Worm (Caenorhabditis elegans) whole organism, L1 larva: ENCODE data around the gene sup-9.

Experiments
- C04F5.9 ChIP-seq: sonication (generic microtip); optimal IDR thresholded peaks from 2 replicates; lab custom pipeline; 2016; ENCODE audit warnings: missing genetic modification characterization, missing compliant biosample characterization
- C16A3.4 ChIP-seq: fragments of 150-350 bp; optimal IDR thresholded peaks from 2 replicates; lab custom pipeline; 2014; ENCODE audit warnings: missing biosample characterization, missing genetic modification characterization
- C34B4.2 ChIP-seq: sonication (generic microtip); optimal IDR thresholded peaks from 2 replicates; lab custom pipeline; 2017; ENCODE audit warnings: mild to moderate bottlenecking, missing genetic modification characterization, missing compliant biosample characterization
- F16B12.6 ChIP-seq: fragments of 150-350 bp; optimal IDR thresholded peaks from 2 replicates; lab custom pipeline; 2014; ENCODE audit warnings: missing biosample characterization, missing genetic modification characterization
- Y116A8C.19 ChIP-seq: sonication (generic microtip); optimal IDR thresholded peaks from 2 replicates; lab custom pipeline; 2016; ENCODE audit warnings: missing compliant biosample characterization, missing genetic modification characterization, borderline replicate concordance
- aha-1 ChIP-seq: fragments of 150-350 bp; optimal IDR thresholded peaks from 2 replicates; lab custom pipeline; 2014; ENCODE audit warnings: missing biosample characterization, missing genetic modification characterization
- alr-1 ChIP-seq: fragments of 200-800 bp; sonication (Bioruptor generic); optimal IDR thresholded peaks from 2 replicates; lab custom pipeline; 2018; ENCODE audit warnings: borderline replicate concordance, mild to moderate bottlenecking, missing genetic modification characterization, missing compliant biosample characterization
- aly-2 ChIP-seq: fragments of 150-350 bp; optimal IDR thresholded peaks from 2 replicates; lab custom pipeline; 2014; ENCODE audit warnings: missing biosample characterization, missing genetic modification characterization
- blmp-1 ChIP-seq: fragments of 150-350 bp; optimal IDR thresholded peaks from 2 replicates; lab custom pipeline; 2014; ENCODE audit warnings: missing biosample characterization, missing genetic modification characterization
- ceh-63 ChIP-seq: fragments of 200-800 bp; sonication (Bioruptor generic); optimal IDR thresholded peaks from 2 replicates; lab custom pipeline; 2018; ENCODE audit warnings: mild to moderate bottlenecking, missing genetic modification characterization, missing compliant biosample characterization
- dpl-1 ChIP-seq, 3 experiments: fragments of 150-350 bp in 2 of 3; sonication (generic microtip) in 1 of 3; optimal IDR thresholded peaks; 2 replicates each; lab custom pipeline; 2014 to 2017; ENCODE audit warnings: missing biosample characterization in 3 of 3, missing genetic modification characterization in 3 of 3, missing genetic modification reagents in 3 of 3
- efl-1 ChIP-seq, 4 experiments: fragments of 150-350 bp; optimal IDR thresholded peaks in 3 of 4; peaks in 1 of 4; 1 replicate in 1 of 4; 2 replicates in 3 of 4; lab custom pipeline; 2014; ENCODE audit warnings: missing biosample characterization in 2 of 4, missing genetic modification characterization in 2 of 4, missing genetic modification reagents in 2 of 4
- egl-13 ChIP-seq: sonication (generic microtip); optimal IDR thresholded peaks from 2 replicates; lab custom pipeline; 2016; ENCODE audit warnings: missing genotype, missing genetic modification reagents, missing genetic modification characterization, missing compliant biosample characterization
- elt-2 ChIP-seq: sonication (generic microtip); optimal IDR thresholded peaks from 2 replicates; lab custom pipeline; 2016; ENCODE audit warnings: missing genetic modification characterization, mild to moderate bottlenecking, inconsistent platforms, missing compliant biosample characterization, missing genetic modification reagents
- ets-5 ChIP-seq: fragments of 200-800 bp; sonication (Bioruptor generic); IDR thresholded peaks from 2 replicates; pipeline ENCODE4 v1.3.6; 2022; ENCODE audit warnings: missing genetic modification characterization, missing compliant biosample characterization
- fkh-10 ChIP-seq: sonication (generic microtip); optimal IDR thresholded peaks from 2 replicates; lab custom pipeline; 2017; ENCODE audit warnings: missing biosample characterization, missing genetic modification reagents, missing genetic modification characterization
- hlh-4 ChIP-seq: sonication (generic microtip); optimal IDR thresholded peaks from 2 replicates; lab custom pipeline; 2016; ENCODE audit warnings: mild to moderate bottlenecking, missing genetic modification characterization, missing compliant biosample characterization
- jun-1 ChIP-seq: fragments of 150-350 bp; optimal IDR thresholded peaks from 2 replicates; lab custom pipeline; 2014; ENCODE audit warnings: missing biosample characterization, missing genetic modification reagents, missing genetic modification characterization
- lin-14 ChIP-seq: fragments of 200-800 bp; sonication (Bioruptor generic); optimal IDR thresholded peaks from 2 replicates; lab custom pipeline; 2018; ENCODE audit warnings: mild to moderate bottlenecking, missing genetic modification characterization, moderate library complexity, missing compliant biosample characterization
- lir-3 ChIP-seq: sonication (generic microtip); optimal IDR thresholded peaks from 2 replicates; lab custom pipeline; 2016; ENCODE audit warnings: mild to moderate bottlenecking, missing genetic modification characterization, moderate library complexity, missing compliant biosample characterization; ENCODE audit not compliant: poor library complexity
- lsy-2 ChIP-seq, 2 experiments: fragments of 150-350 bp; optimal IDR thresholded peaks; 2 replicates each; lab custom pipeline; 2014; ENCODE audit warnings: missing biosample characterization in 2 of 2, missing genetic modification characterization in 2 of 2
- nhr-11 ChIP-seq: fragments of 150-350 bp; optimal IDR thresholded peaks from 2 replicates; lab custom pipeline; 2014; ENCODE audit warnings: missing biosample characterization, missing genetic modification characterization
- nhr-12 ChIP-seq: sonication (generic microtip); optimal IDR thresholded peaks from 2 replicates; lab custom pipeline; 2017; ENCODE audit warnings: missing biosample characterization, missing genetic modification characterization
- nhr-19 ChIP-seq: fragments of 200-800 bp; sonication (Bioruptor generic); conservative IDR thresholded peaks from 2 replicates; pipeline ENCODE4 v1.3.6; 2022; ENCODE audit warnings: missing genetic modification characterization, missing compliant biosample characterization
- nhr-20 ChIP-seq: sonication (generic microtip); optimal IDR thresholded peaks from 2 replicates; lab custom pipeline; 2016; ENCODE audit warnings: mild to moderate bottlenecking, missing genetic modification characterization, missing compliant biosample characterization
- nhr-237 ChIP-seq: fragments of 150-350 bp; optimal IDR thresholded peaks from 2 replicates; lab custom pipeline; 2014; ENCODE audit warnings: missing biosample characterization, missing genetic modification characterization
- nhr-28 ChIP-seq: fragments of 150-350 bp; optimal IDR thresholded peaks from 2 replicates; lab custom pipeline; 2014; ENCODE audit warnings: missing biosample characterization, missing genetic modification characterization
- nhr-47 ChIP-seq: sonication (generic microtip); optimal IDR thresholded peaks from 2 replicates; lab custom pipeline; 2016; ENCODE audit warnings: mild to moderate bottlenecking, missing genetic modification characterization, moderate library complexity, missing compliant biosample characterization
- nhr-71 ChIP-seq: sonication (generic microtip); optimal IDR thresholded peaks from 2 replicates; lab custom pipeline; 2016; ENCODE audit warnings: mild to moderate bottlenecking, missing genetic modification characterization, moderate library complexity, missing compliant biosample characterization
- nhr-76 ChIP-seq: sonication (generic microtip); optimal IDR thresholded peaks from 2 replicates; lab custom pipeline; 2017; ENCODE audit warnings: missing biosample characterization, missing genetic modification characterization
- nhr-77 ChIP-seq: fragments of 150-350 bp; optimal IDR thresholded peaks from 2 replicates; lab custom pipeline; 2014; ENCODE audit warnings: missing biosample characterization, missing genetic modification characterization
- nhr-84 ChIP-seq: sonication (generic microtip); optimal IDR thresholded peaks from 2 replicates; lab custom pipeline; 2017; ENCODE audit warnings: missing biosample characterization, missing genetic modification characterization
- nhr-85 ChIP-seq: sonication (generic microtip); peaks from one replicate; lab custom pipeline; 2016; ENCODE audit warnings: missing genetic modification characterization, inconsistent platforms, missing compliant biosample characterization
- pag-3 ChIP-seq: sonication (generic microtip); optimal IDR thresholded peaks from 2 replicates; lab custom pipeline; 2017; ENCODE audit warnings: missing genetic modification characterization, mild to moderate bottlenecking, missing compliant biosample characterization, antibody characterized with exemption, borderline replicate concordance; ENCODE audit not compliant: insufficient read depth
- pax-3 ChIP-seq: fragments of 200-800 bp; sonication (Bioruptor generic); optimal IDR thresholded peaks from 2 replicates; lab custom pipeline; 2018; ENCODE audit warnings: mild to moderate bottlenecking, missing genetic modification characterization, moderate library complexity, missing compliant biosample characterization
- rnt-1 ChIP-seq: sonication (generic microtip); optimal IDR thresholded peaks from 2 replicates; lab custom pipeline; 2016; ENCODE audit warnings: mild to moderate bottlenecking, missing genetic modification characterization, moderate library complexity, missing compliant biosample characterization
- skn-1 ChIP-seq: fragments of 150-350 bp; optimal IDR thresholded peaks from 2 replicates; lab custom pipeline; 2014; ENCODE audit warnings: missing biosample characterization, missing genetic modification characterization
- snpc-4 ChIP-seq: fragments of 150-350 bp; optimal IDR thresholded peaks from 2 replicates; lab custom pipeline; 2014; ENCODE audit warnings: missing biosample characterization, missing genetic modification characterization
- snu-23 ChIP-seq: sonication (generic microtip); optimal IDR thresholded peaks from 2 replicates; lab custom pipeline; 2016; ENCODE audit warnings: missing genetic modification characterization, missing compliant biosample characterization
- swsn-7 ChIP-seq: sonication (generic microtip); optimal IDR thresholded peaks from 2 replicates; lab custom pipeline; 2016; ENCODE audit warnings: missing genetic modification characterization, missing compliant biosample characterization
- unc-62 ChIP-seq: fragments of 150-350 bp; optimal IDR thresholded peaks from 2 replicates; lab custom pipeline; 2014; ENCODE audit warnings: missing biosample characterization, missing genetic modification reagents, missing genetic modification characterization
- unc-98 ChIP-seq: fragments of 200-800 bp; sonication (Bioruptor generic); IDR thresholded peaks from 2 replicates; pipeline ENCODE4 v1.3.6; 2022; ENCODE audit warnings: missing genetic modification characterization, missing compliant biosample characterization
- zip-4 ChIP-seq: fragments of 200-800 bp; sonication (Bioruptor generic); optimal IDR thresholded peaks from 2 replicates; lab custom pipeline; 2018; ENCODE audit warnings: mild to moderate bottlenecking, missing genetic modification characterization, moderate library complexity, missing compliant biosample characterization
- ztf-4 ChIP-seq: fragments of 150-350 bp; optimal IDR thresholded peaks from 2 replicates; lab custom pipeline; 2014; ENCODE audit warnings: missing biosample characterization, missing genetic modification characterization

The sup-9 gene

ce11 chrII:2734266-2734665, 47.4 kb upstream of the sup-9 start (continued):
- TF ChIP-seq unc-62 = no peak
- TF ChIP-seq, all 84 proteins: peak for 0

- no peak for TF ChIP-seq skn-1 (tag; lab: Kevin White, UChicago)
- TF ChIP-seq pag-3 = no peak
- TF ChIP-seq nhr-85 (tag; lab: Kevin White, UChicago) = no peak
- TF ChIP-seq ztf-4 (tag; lab: Kevin White, UChicago) = no peak
- no peak for TF ChIP-seq snu-23
- TF ChIP-seq snpc-4 (tag; lab: Kevin White, UChicago) = no peak
- TF ChIP-seq dpl-1 (GFP tag; optimal IDR thresholded peaks at IDR 0.05; lab: Kevin White, UChicago) = no peak
- peak; percentile 63 for TF ChIP-seq fkh-10 (GFP tag; lab: Kevin White, UChicago)
- peak; percentile 34 for TF ChIP-seq lin-14 (GFP tag; lab: Kevin White, UChicago)
- no peak for TF ChIP-seq rnt-1 (tag; lab: Kevin White, UChicago)
- TF ChIP-seq nhr-12 (tag; lab: Kevin White, UChicago) = no peak
- TF ChIP-seq F16B12.6 (tag; lab: Kevin White, UChicago) = no peak
Measured at ce11 chrII:2730647-2731046, 43.8 kb upstream of the sup-9 start.

- TF ChIP-seq lir-3 (no peak), ztf-4 (tag; lab: Kevin White, UChicago) (no peak), nhr-47 (no peak), zip-4 (GFP tag; lab: Kevin White, UChicago) (no peak), nhr-84 (tag; lab: Kevin White, UChicago) (no peak), Y116A8C.19 (tag; lab: Kevin White, UChicago) (no peak), egl-13 (tag; lab: Kevin White, UChicago) (no peak), rnt-1 (tag; lab: Kevin White, UChicago) (peak; percentile 43), nhr-71 (tag; lab: Kevin White, UChicago) (peak; percentile 0), aha-1 (no peak), elt-2 (tag; lab: Kevin White, UChicago) (no peak), lin-14 (GFP tag; lab: Kevin White, UChicago) (peak; percentile 33), nhr-76 (tag; lab: Kevin White, UChicago) (no peak), jun-1 (tag; lab: Kevin White, UChicago) (no peak), efl-1 (optimal IDR thresholded peaks at IDR 0.05; lab: Kevin White, UChicago) (no peak), efl-1 (GFP tag; optimal IDR thresholded peaks at IDR 0.05 in 1 of 2; lab: Kevin White, UChicago) (no peak), F16B12.6 (tag; lab: Kevin White, UChicago) (no peak), alr-1 (no peak), nhr-28 (tag; lab: Kevin White, UChicago) (no peak), aly-2 (no peak), blmp-1 (no peak)
- TF ChIP-seq, all 84 proteins: peak for 3
Measured at ce11 chrII:2726774-2727173, 39.9 kb upstream of the sup-9 start.

ce11 chrII:2725561-2725960, 38.7 kb upstream of the sup-9 start, which contains the start of the genes T05A8.11 and nep-2:
Gene T05A8.11, minus strand, starts transcription at chrII:2725661.
Gene nep-2, minus strand, starts transcription at chrII:2725752.
- TF ChIP-seq ets-5 (GFP tag; lab: Robert Waterston, UW) = no peak
- no peak for TF ChIP-seq skn-1 (tag; lab: Kevin White, UChicago)
- no peak for TF ChIP-seq swsn-7 (tag; lab: Kevin White, UChicago)
- no peak for TF ChIP-seq nhr-11 (tag; lab: Kevin White, UChicago)
- TF ChIP-seq ceh-63 (GFP tag; lab: Kevin White, UChicago) = no peak
- TF ChIP-seq C04F5.9 (tag; lab: Kevin White, UChicago) = no peak
- TF ChIP-seq nhr-20 = no peak
- no peak for TF ChIP-seq unc-98 (GFP tag; lab: Robert Waterston, UW)
- TF ChIP-seq C16A3.4 (tag; lab: Kevin White, UChicago) = no peak
- TF ChIP-seq lsy-2 (tag; optimal IDR thresholded peaks at IDR 0.05; lab: Kevin White, UChicago) = no peak
- no peak for TF ChIP-seq hlh-4 (tag; lab: Kevin White, UChicago)
- no peak for TF ChIP-seq nhr-19
- TF ChIP-seq pag-3 = no peak
- TF ChIP-seq nhr-77 = no peak
- no peak for TF ChIP-seq pax-3 (tag; lab: Kevin White, UChicago)
- no peak for TF ChIP-seq C34B4.2
- TF ChIP-seq nhr-237 = no peak
- TF ChIP-seq elt-2 (tag; lab: Kevin White, UChicago) = no peak
- TF ChIP-seq nhr-12 (tag; lab: Kevin White, UChicago) = no peak
- TF ChIP-seq nhr-47 = no peak
